Fruit fly (Drosophila melanogaster): ENCODE data around the gene Grip91.

The Grip91 gene

dm6 chrX:13747635-13748467 is 3.4 kb upstream of the Grip91 start (continued):
- TF ChIP-seq Hr38 (GFP tag; optimal IDR thresholded peaks at IDR 0.05) (no peak), Sox15 (GFP tag; optimal IDR thresholded peaks at IDR 0.05) (no peak), CG8319 (GFP tag; optimal IDR thresholded peaks at IDR 0.05) (peak; percentile 18), CG6276 (GFP tag; optimal IDR thresholded peaks at IDR 0.05) (peak; percentile 72), Gug (GFP tag; IDR thresholded peaks at IDR 0.05) (peak; percentile 47; the same call in 1 of the 2 replicates), CG11294 (GFP tag; IDR thresholded peaks at IDR 0.05) (0 out of 2 replicates have a peak, but pooled peaks have one; percentile 22), CG7368 (GFP tag; optimal IDR thresholded peaks at IDR 0.05) (no peak), CG10669 (GFP tag; optimal IDR thresholded peaks at IDR 0.05) (no peak), acj6 (GFP tag; optimal IDR thresholded peaks at IDR 0.05) (peak; percentile 39), spab (GFP tag; optimal IDR thresholded peaks at IDR 0.05) (peak; percentile 23), ss (GFP tag; optimal IDR thresholded peaks at IDR 0.05) (peak; percentile 68 to 83), fkh (GFP tag; optimal IDR thresholded peaks at IDR 0.05) (no peak), CG31627 (GFP tag; optimal IDR thresholded peaks at IDR 0.05) (peak; percentile 2)

dm6 chrX:13747052-13747451 is 2.6 kb upstream of the Grip91 start:
- TF ChIP-seq Eip78C (GFP tag) (peak; percentile 77), CG6276 (GFP tag; optimal IDR thresholded peaks at IDR 0.05) (no peak), Gug (GFP tag; IDR thresholded peaks at IDR 0.05) (no peak), CG7368 (GFP tag; optimal IDR thresholded peaks at IDR 0.05) (no peak), cyc (GFP tag; optimal IDR thresholded peaks at IDR 0.05) (no peak), lz (GFP tag; optimal IDR thresholded peaks at IDR 0.05) (no peak), Eip93F (GFP tag; optimal IDR thresholded peaks at IDR 0.05) (peak; percentile 28), Sox15 (GFP tag; optimal IDR thresholded peaks at IDR 0.05) (no peak), Lpt (GFP tag; optimal IDR thresholded peaks at IDR 0.05) (peak; percentile 54), vri (GFP tag; optimal IDR thresholded peaks at IDR 0.05) (peak; percentile 92), CG32006 (GFP tag; optimal IDR thresholded peaks at IDR 0.05) (no peak), Sox102F (GFP tag; optimal IDR thresholded peaks at IDR 0.05) (peak; percentile 24), CG3919 (GFP tag; optimal IDR thresholded peaks at IDR 0.05) (no peak), Met (GFP tag; optimal IDR thresholded peaks at IDR 0.05) (no peak), CG8119 (GFP tag; IDR thresholded peaks at IDR 0.05) (peak; percentile 41; the same call in 1 of the 3 replicates), CG34406 (GFP tag; optimal IDR thresholded peaks at IDR 0.05) (no peak), fd85E (GFP tag; optimal IDR thresholded peaks at IDR 0.05) (no peak), spab (GFP tag; optimal IDR thresholded peaks at IDR 0.05) (no peak), esn (GFP tag; optimal IDR thresholded peaks at IDR 0.05) (no peak), net (GFP tag; optimal IDR thresholded peaks at IDR 0.05) (no peak), CG3032 (tag; optimal IDR thresholded peaks at IDR 0.05) (no peak), Sox14 (GFP tag; optimal IDR thresholded peaks at IDR 0.05) (peak; percentile 29), CG31627 (GFP tag; optimal IDR thresholded peaks at IDR 0.05) (no peak), achi (GFP tag; optimal IDR thresholded peaks at IDR 0.05) (no peak), Eip75B (GFP tag; optimal IDR thresholded peaks at IDR 0.05) (peak; percentile 2), eg (GFP tag; IDR thresholded peaks at IDR 0.05) (peak; percentile 66; the same call in 2 of the 3 replicates), acj6 (GFP tag; optimal IDR thresholded peaks at IDR 0.05) (no peak), dsx (GFP tag; optimal IDR thresholded peaks at IDR 0.05; ENCODE audit: poor library complexity, severe bottlenecking) (no peak), Blimp-1 (GFP tag; optimal IDR thresholded peaks at IDR 0.05) (no peak), fd59A (GFP tag; optimal IDR thresholded peaks at IDR 0.05) (no peak), CG6792 (GFP tag; optimal IDR thresholded peaks at IDR 0.05) (no peak), CG11294 (GFP tag; IDR thresholded peaks at IDR 0.05) (no peak), Hr39 (GFP tag; optimal IDR thresholded peaks at IDR 0.05) (no peak), CG6163 (GFP tag; IDR thresholded peaks at IDR 0.05) (0 out of 3 replicates have a peak, but pooled peaks have one; percentile 6), Ets21C (GFP tag; optimal IDR thresholded peaks at IDR 0.05) (no peak), Ets96B (tag; optimal IDR thresholded peaks at IDR 0.05) (no peak), ss (GFP tag; optimal IDR thresholded peaks at IDR 0.05) (no peak), CG4318 (GFP tag; optimal IDR thresholded peaks at IDR 0.05) (no peak), CG6854 (GFP tag; optimal IDR thresholded peaks at IDR 0.05) (peak; percentile 46), svp (GFP tag) (peak; percentile 66), CG15336 (GFP tag; IDR thresholded peaks at IDR 0.05) (peak; percentile 67)

All from whole organism, prepupa.